Fruit fly (Drosophila melanogaster) S2 (cell line): ENCODE results near the gene CG17652.

ENCODE experiments used
- CG8478 ChIP-seq: fragments of >200 bp; optimal IDR thresholded peaks from 2 replicates; lab custom pipeline; 2018
- CTCF ChIP-seq, 2 experiments: fragments of >200 bp; optimal IDR thresholded peaks; 2 replicates each; lab custom pipeline; 2018

The CG17652 gene

dm6 chr2L:1706961-1707360 lies 25.2 kb downstream of the CG17652 start:
- no peak for TF ChIP-seq CTCF (optimal IDR thresholded peaks at IDR 0.05; lab: Kevin White, UChicago)
- TF ChIP-seq CG8478 (lab: Kevin White, UChicago): no peak

DNA sequence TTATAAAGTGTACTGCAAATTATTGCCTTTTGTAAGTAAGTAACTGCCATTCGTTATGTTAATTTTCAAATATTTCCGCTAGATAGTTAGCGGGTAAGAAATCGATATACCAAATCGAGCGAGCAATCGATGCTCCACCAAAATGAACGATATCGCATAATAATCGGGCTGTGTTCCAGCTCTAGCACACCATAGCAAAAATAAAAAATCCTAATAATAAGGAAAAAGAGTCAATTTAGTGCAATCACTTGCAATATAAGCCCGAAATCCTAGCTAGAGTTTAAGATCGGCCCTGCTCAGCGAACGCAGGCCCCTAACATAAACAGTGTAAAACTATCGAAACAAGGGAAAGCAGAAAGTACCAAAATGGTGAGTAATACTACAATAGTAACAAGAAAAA lies 27.4 kb downstream of the CG17652 start, which contains the start of gene cpb:
cpb (plus strand) TSS at position 157 of the 400 bp plus-strand sequence.
- TF ChIP-seq CTCF (optimal IDR thresholded peaks at IDR 0.05; lab: Kevin White, UChicago) (no peak), CG8478 (lab: Kevin White, UChicago) (no peak)

DNA sequence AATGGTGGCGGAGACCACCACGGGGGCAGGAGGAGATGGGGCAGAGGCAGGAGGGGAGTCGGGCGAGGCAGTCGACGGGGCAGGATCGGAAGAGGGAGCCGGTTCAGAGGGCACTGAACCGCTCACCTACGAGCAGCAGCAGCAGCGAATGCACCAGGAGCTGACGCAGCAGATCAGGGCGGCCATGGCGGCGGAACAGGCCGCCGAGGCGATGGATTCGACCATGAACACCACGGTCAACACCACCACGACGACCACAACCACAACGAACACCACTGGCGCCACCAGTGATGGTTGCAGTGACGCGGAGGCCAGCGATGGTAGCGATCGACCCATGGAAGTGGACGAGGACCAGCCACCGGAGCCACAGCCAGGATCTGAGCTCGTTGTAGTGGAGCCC lies 35.9 kb downstream of the CG17652 start:
- TF ChIP-seq CTCF (optimal IDR thresholded peaks at IDR 0.05; lab: Kevin White, UChicago) (no peak), CG8478 (lab: Kevin White, UChicago) (no peak)

dm6 chr2L:1692857-1693256 lies 39.3 kb downstream of the CG17652 start:
- TF ChIP-seq CG8478 (lab: Kevin White, UChicago) (no peak), CTCF (optimal IDR thresholded peaks at IDR 0.05; lab: Kevin White, UChicago) (no peak)
